Worm (Caenorhabditis elegans): Measurements from ENCODE around the gene snet-1.

DNA sequence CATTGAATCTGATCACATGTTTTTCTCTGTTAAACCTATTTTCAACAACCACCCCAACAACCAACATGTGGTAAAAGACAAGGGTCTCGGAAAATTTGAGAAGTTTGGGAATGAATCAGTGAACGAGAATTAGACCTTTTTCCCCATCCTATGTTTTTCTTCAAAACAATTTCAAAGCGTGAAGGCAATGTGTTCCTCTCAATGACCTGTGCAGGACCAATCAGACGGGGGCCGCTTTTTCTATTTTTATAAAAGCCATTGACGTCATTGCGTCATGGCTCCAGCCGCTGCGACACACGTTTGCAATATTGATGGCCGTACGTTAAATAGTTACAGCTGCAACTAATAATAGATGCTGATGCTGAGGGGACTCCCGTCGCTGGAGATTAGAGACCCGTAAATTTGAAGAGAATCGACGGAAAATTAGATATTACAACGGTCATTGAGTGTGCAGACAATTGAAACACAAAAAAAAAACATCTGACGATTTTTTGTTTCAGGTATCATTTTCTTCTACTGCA is 42.9 kb upstream of the snet-1 start:
- no peak for TF ChIP-seq tab-1 (GFP tag; IDR thresholded peaks at IDR 0.05)
- no peak for TF ChIP-seq T22C8.4 (GFP tag; IDR thresholded peaks at IDR 0.05)
- TF ChIP-seq ref-1 (GFP tag; conservative IDR thresholded peaks at IDR 0.05) = no peak
- TF ChIP-seq flt-1 (GFP tag; IDR thresholded peaks at IDR 0.05) = no peak

Data from whole organism, midembryonic.